Fruit fly (Drosophila melanogaster): ENCODE measurements around the gene Ddx56.

Gene Ddx56

DNA sequence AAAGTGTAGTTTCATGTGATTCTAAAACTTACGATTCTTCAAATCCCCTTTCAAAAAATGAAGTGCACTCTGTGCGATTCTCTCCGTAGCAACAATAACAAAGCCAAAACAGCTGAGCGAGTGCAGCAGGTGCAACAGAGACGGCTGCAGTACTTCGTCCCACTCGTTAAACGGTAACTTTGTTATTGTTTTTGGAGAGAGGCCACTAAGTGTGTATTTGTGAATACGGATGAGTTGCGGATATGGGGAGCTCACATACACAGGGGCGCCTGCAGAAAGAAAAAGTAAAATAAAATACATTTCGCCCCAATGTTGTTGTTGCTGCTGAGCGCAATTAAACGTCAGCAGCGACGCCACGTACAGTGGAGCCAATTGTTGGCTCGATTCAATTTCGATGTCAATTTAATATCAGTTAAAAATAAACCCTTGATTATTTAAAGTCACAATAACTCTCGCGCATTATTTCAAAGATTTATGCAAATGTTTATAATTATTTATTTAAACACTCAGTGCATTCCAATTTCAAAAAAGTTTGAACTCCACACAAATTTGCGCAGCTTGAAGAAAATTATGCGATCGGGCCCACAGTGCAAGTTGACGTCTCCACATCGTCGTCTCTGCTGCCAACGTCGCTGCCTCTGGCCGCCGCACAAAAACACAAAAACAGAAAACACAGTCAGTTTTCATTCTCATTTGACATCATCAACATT lies 20.2 kb downstream of the Ddx56 start (continued):
- peak; percentile 97 for TF ChIP-seq mirr (GFP tag; optimal IDR thresholded peaks at IDR 0.05)
- peak; percentile 95 for TF ChIP-seq wor (GFP tag; IDR thresholded peaks at IDR 0.05)
- peak; percentile 95 for TF ChIP-seq chm (GFP tag; IDR thresholded peaks at IDR 0.05)
- TF ChIP-seq fd3F (GFP tag; optimal IDR thresholded peaks at IDR 0.05) = peak; percentile 97
- TF ChIP-seq al (GFP tag; IDR thresholded peaks at IDR 0.05) = peak; percentile 96
- TF ChIP-seq dimm (GFP tag; IDR thresholded peaks at IDR 0.05) = peak; percentile 88
- peak; percentile 93 for TF ChIP-seq CG10274 (GFP tag; optimal IDR thresholded peaks at IDR 0.05)
- peak; percentile 88 for TF ChIP-seq Jarid2 (GFP tag; optimal IDR thresholded peaks at IDR 0.05)
- peak; percentile 98 for TF ChIP-seq caup (GFP tag; optimal IDR thresholded peaks at IDR 0.05; ENCODE audit: severe bottlenecking)
- peak; percentile 97 for TF ChIP-seq bsh (GFP tag; optimal IDR thresholded peaks at IDR 0.05)
- TF ChIP-seq gcm2 (GFP tag; optimal IDR thresholded peaks at IDR 0.05) = peak; percentile 93
- peak; percentile 90 for TF ChIP-seq sd (tag; optimal IDR thresholded peaks at IDR 0.05)
- peak in 1 of 2 experiments; percentile 85 for TF ChIP-seq Hr78 (GFP tag; optimal IDR thresholded peaks at IDR 0.05)
- TF ChIP-seq CG1602 (GFP tag; optimal IDR thresholded peaks at IDR 0.05) = peak; percentile 95
- peak; percentile 97 for TF ChIP-seq Bteb2 (GFP tag; optimal IDR thresholded peaks at IDR 0.05)
- TF ChIP-seq CG16813 (GFP tag; IDR thresholded peaks at IDR 0.05; ENCODE audit: partially characterized antibody) = no peak
- peak; percentile 99 for TF ChIP-seq CG13424 (tag; optimal IDR thresholded peaks at IDR 0.05)
- peak; percentile 43 for TF ChIP-seq fd102C (GFP tag; optimal IDR thresholded peaks at IDR 0.05)
- peak; percentile 95 for TF ChIP-seq Six4 (GFP tag; optimal IDR thresholded peaks at IDR 0.05)
- TF ChIP-seq exex (tag; optimal IDR thresholded peaks at IDR 0.05) = peak; percentile 92
- peak; percentile 92 for TF ChIP-seq MTF-1 (GFP tag; optimal IDR thresholded peaks at IDR 0.05; ENCODE audit: borderline replicate concordance)
- peak; percentile 95 for TF ChIP-seq peb (GFP tag; IDR thresholded peaks at IDR 0.05)
- TF ChIP-seq CG16863 (GFP tag; optimal IDR thresholded peaks at IDR 0.05) = peak; percentile 93
- peak; percentile 92 for TF ChIP-seq lbe (GFP tag; optimal IDR thresholded peaks at IDR 0.05)
- peak; percentile 97 for TF ChIP-seq row (GFP tag; IDR thresholded peaks at IDR 0.05)
- TF ChIP-seq CG7745 (tag; optimal IDR thresholded peaks at IDR 0.05) = peak; percentile 5
- TF ChIP-seq Dek (tag; optimal IDR thresholded peaks at IDR 0.05) = peak; percentile 97
- TF ChIP-seq nau (GFP tag; optimal IDR thresholded peaks at IDR 0.05) = peak; percentile 96
- TF ChIP-seq sens (GFP tag) = peak; percentile 99
- TF ChIP-seq sqz (GFP tag; optimal IDR thresholded peaks at IDR 0.05) = peak; percentile 94
- TF ChIP-seq CG3995 (GFP tag; optimal IDR thresholded peaks at IDR 0.05) = peak; percentile 80
- peak; percentile 93 for TF ChIP-seq jumu (GFP tag; optimal IDR thresholded peaks at IDR 0.05)
- TF ChIP-seq seq (GFP tag; IDR thresholded peaks at IDR 0.05) = peak; percentile 98
- peak; percentile 87 for TF ChIP-seq CG31388 (GFP tag; optimal IDR thresholded peaks at IDR 0.05)
- TF ChIP-seq vfl (GFP tag; optimal IDR thresholded peaks at IDR 0.05) = peak; percentile 97
- peak; percentile 74 for TF ChIP-seq CG7928 (GFP tag; optimal IDR thresholded peaks at IDR 0.05)
- TF ChIP-seq knrl (GFP tag; IDR thresholded peaks at IDR 0.05; ENCODE audit: partially characterized antibody) = peak; percentile 41; the same call in 1 of the 3 replicates
- TF ChIP-seq CG14860 (GFP tag; IDR thresholded peaks at IDR 0.05; ENCODE audit: partially characterized antibody) = 0 out of 3 replicates have a peak, but pooled peaks have one; percentile 24
- TF ChIP-seq CG12236 (GFP tag; optimal IDR thresholded peaks at IDR 0.05) = peak; percentile 92
- peak; percentile 99 for TF ChIP-seq CG7839 (tag; optimal IDR thresholded peaks at IDR 0.05)
- no peak for TF ChIP-seq CG2129 (GFP tag; IDR thresholded peaks at IDR 0.05; ENCODE audit: partially characterized antibody)
- peak; percentile 96 for TF ChIP-seq gsb-n (tag; optimal IDR thresholded peaks at IDR 0.05)
- TF ChIP-seq E2f1 (GFP tag; IDR thresholded peaks at IDR 0.05) = peak; percentile 96
- TF ChIP-seq Optix (GFP tag; IDR thresholded peaks at IDR 0.05) = peak; percentile 95
- TF ChIP-seq Lim3 (GFP tag; IDR thresholded peaks at IDR 0.05) = peak; percentile 90
- peak; percentile 94 for TF ChIP-seq kay (GFP tag; optimal IDR thresholded peaks at IDR 0.05)
- TF ChIP-seq oc (tag; optimal IDR thresholded peaks at IDR 0.05) = peak; percentile 97
- TF ChIP-seq danr (GFP tag; IDR thresholded peaks at IDR 0.05) = peak; percentile 96
